Fruit fly (Drosophila melanogaster): Measurements from ENCODE around the gene CG42592.
A peak's percentile ranks its signal among the peaks of the same experiment; 100 is the strongest.

- TF ChIP-seq psq (GFP tag; optimal IDR thresholded peaks at IDR 0.05) = peak; percentile 44
- TF ChIP-seq Hr83 (GFP tag; optimal IDR thresholded peaks at IDR 0.05; ENCODE audit: poor library complexity, severe bottlenecking) = peak; percentile 78
- TF ChIP-seq Myc (optimal IDR thresholded peaks at IDR 0.05) = no peak
- TF ChIP-seq Dif (GFP tag; optimal IDR thresholded peaks at IDR 0.05; ENCODE audit: partially characterized antibody) = peak; percentile 92
- no peak for TF ChIP-seq Abd-B (GFP tag; optimal IDR thresholded peaks at IDR 0.05)
- TF ChIP-seq brk (GFP tag; optimal IDR thresholded peaks at IDR 0.05) = peak; percentile 71
Observed at dm6 chr3R:29876733-29877193, 40.7 kb upstream of the CG42592 start, which contains the start of gene CG31038.

All from whole organism, wandering third instar larva.